Worm (Caenorhabditis elegans): ENCODE data around the gene acr-17.
"Not testable (repeated sequence)": the region's sequence is repeated elsewhere in the genome, so short reads cannot be mapped to it uniquely, and the experiment has no call there.

acr-17 gene

ce11 chrV:2580598-2580997, 27.9 kb upstream of the acr-17 start, which contains the start of gene C29G2.3 (continued):
- no peak for TF ChIP-seq ceh-62 (tag; optimal IDR thresholded peaks at IDR 0.05)
- no peak for TF ChIP-seq spr-1 (tag; optimal IDR thresholded peaks at IDR 0.05)
- TF ChIP-seq ama-1 (optimal IDR thresholded peaks at IDR 0.05), result no peak
- no peak for TF ChIP-seq pqm-1 (tag; optimal IDR thresholded peaks at IDR 0.05)

ce11 chrV:2585727-2586126, 22.7 kb upstream of the acr-17 start, which contains the start of gene C29G2.6:
Gene C29G2.6 (minus strand): TSS chrV:2585908.
- TF ChIP-seq dmd-6 (GFP tag; IDR thresholded peaks at IDR 0.05), result peak; percentile 43
- peak; percentile 33 for TF ChIP-seq dve-1 (tag; optimal IDR thresholded peaks at IDR 0.05; ENCODE audit: insufficient read depth)
- peak; percentile 3 for TF ChIP-seq pqm-1 (tag; optimal IDR thresholded peaks at IDR 0.05)
- TF ChIP-seq daf-16 (GFP tag; optimal IDR thresholded peaks at IDR 0.05), result no peak
- TF ChIP-seq daf-16 (tag; optimal IDR thresholded peaks at IDR 0.05), result peak; percentile 42
- TF ChIP-seq Y48G9A.11 (GFP tag; IDR thresholded peaks at IDR 0.05), result no peak
- no peak for TF ChIP-seq zfp-3 (GFP tag; conservative IDR thresholded peaks at IDR 0.05)

ce11 chrV:2589834-2590233, 18.6 kb upstream of the acr-17 start:
- peak; percentile 39 for TF ChIP-seq aha-1 (tag)
- no peak for TF ChIP-seq ceh-28 (tag; optimal IDR thresholded peaks at IDR 0.05)

ce11 chrV:2592173-2592676, 16.2 kb upstream of the acr-17 start, which contains the start of gene irg-3:
Gene irg-3 (plus strand): TSS chrV:2592591.
- TF ChIP-seq aha-1 (tag) (peak; percentile 52), dmd-6 (GFP tag; IDR thresholded peaks at IDR 0.05) (peak; percentile 65), D1046.2 (GFP tag; IDR thresholded peaks at IDR 0.05) (no peak), hmg-1.1 (GFP tag; IDR thresholded peaks at IDR 0.05) (no peak), lin-29 (GFP tag; IDR thresholded peaks at IDR 0.05) (no peak), ces-1 (GFP tag; optimal IDR thresholded peaks at IDR 0.05) (no peak), nhr-28 (tag; optimal IDR thresholded peaks at IDR 0.05) (peak; percentile 45), nhr-10 (tag; optimal IDR thresholded peaks at IDR 0.05) (no peak), hlh-30 (tag; optimal IDR thresholded peaks at IDR 0.05; ENCODE audit: insufficient read depth) (no peak), hlh-11 (tag; optimal IDR thresholded peaks at IDR 0.05) (peak; percentile 10)

ce11 chrV:2595720-2596119, 12.7 kb upstream of the acr-17 start:
- no peak for TF ChIP-seq T20F7.1 (GFP tag; optimal IDR thresholded peaks at IDR 0.05)
- TF ChIP-seq unc-62 (GFP tag; optimal IDR thresholded peaks at IDR 0.05 in 1 of 2), result peak in 1 of 2 experiments; percentile 2
- no peak for TF ChIP-seq unc-62 (tag; optimal IDR thresholded peaks at IDR 0.05)
- TF ChIP-seq F44E2.7 (GFP tag; IDR thresholded peaks at IDR 0.05), result 0 out of 2 replicates have a peak, but pooled peaks have one; percentile 47
- 0 out of 2 replicates have a peak, but pooled peaks have one; percentile 20 for TF ChIP-seq snpc-1.2 (GFP tag; IDR thresholded peaks at IDR 0.05)

ce11 chrV:2598830-2599229, 9.6 kb upstream of the acr-17 start, which contains the start of gene F53E10.5:
Gene F53E10.5 (minus strand): TSS chrV:2598930.
- TF ChIP-seq nhr-42 (GFP tag; IDR thresholded peaks at IDR 0.05); ZK546.5 (tag; optimal IDR thresholded peaks at IDR 0.05); unc-62 (GFP tag; optimal IDR thresholded peaks at IDR 0.05 in 1 of 2); unc-62 (tag; optimal IDR thresholded peaks at IDR 0.05): not testable (repeated sequence)

- TF ChIP-seq nhr-111 (GFP tag; optimal IDR thresholded peaks at IDR 0.05) (no peak), lin-15B (tag; optimal IDR thresholded peaks at IDR 0.05) (peak; percentile 49), lsy-2 (tag; optimal IDR thresholded peaks at IDR 0.05) (peak in 1 of 2 experiments; percentile 82), nhr-11 (tag; optimal IDR thresholded peaks at IDR 0.05) (peak; percentile 56), ctbp-1 (GFP tag; IDR thresholded peaks at IDR 0.05) (peak; percentile 85), snpc-1.2 (GFP tag; IDR thresholded peaks at IDR 0.05) (peak; percentile 63), ces-1 (GFP tag; optimal IDR thresholded peaks at IDR 0.05) (no peak), ztf-7 (tag; optimal IDR thresholded peaks at IDR 0.05) (no peak), mes-2 (tag; optimal IDR thresholded peaks at IDR 0.05; ENCODE audit: poor library complexity, severe bottlenecking) (peak; percentile 91), lin-13 (GFP tag; optimal IDR thresholded peaks at IDR 0.05) (peak; percentile 76), lir-3 (tag; optimal IDR thresholded peaks at IDR 0.05) (no peak), egl-43 (GFP tag; IDR thresholded peaks at IDR 0.05) (peak; percentile 86), lin-1 (GFP tag; IDR thresholded peaks at IDR 0.05) (no peak), dpl-1 (GFP tag; optimal IDR thresholded peaks at IDR 0.05) (peak; percentile 94), nhr-10 (tag; optimal IDR thresholded peaks at IDR 0.05) (no peak), unc-130 (GFP tag; optimal IDR thresholded peaks at IDR 0.05) (peak; percentile 50)
These were observed 7.9 kb upstream of the acr-17 start for ce11 chrV:2600543-2600942.
